Worm (Caenorhabditis elegans): ENCODE measurements around the gene hpl-1.

DNA sequence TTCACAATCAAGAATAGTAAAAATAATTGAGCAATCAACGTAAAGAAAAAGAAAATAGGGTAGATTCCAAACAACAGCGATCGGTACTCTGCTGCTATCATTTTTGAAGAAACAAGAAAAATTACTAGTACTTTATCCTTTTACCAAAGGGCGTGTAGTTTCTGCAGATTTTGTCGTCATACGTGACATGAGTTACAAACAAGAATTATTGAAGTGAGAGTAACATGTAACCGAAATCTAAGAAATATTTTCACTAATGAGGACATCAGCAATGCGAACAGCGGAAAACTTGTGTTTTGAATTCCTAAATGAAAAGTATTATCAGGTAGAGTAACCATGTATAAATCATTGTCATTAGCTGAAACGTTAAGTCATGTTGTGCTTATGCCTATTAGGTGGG, 49.5 kb downstream of the hpl-1 start, which contains the start of gene srd-36:
- TF ChIP-seq pha-4 (tag; optimal IDR thresholded peaks at IDR 0.05) (no peak), daf-12 (tag; optimal IDR thresholded peaks at IDR 0.05) (no peak), nhr-25 (tag; optimal IDR thresholded peaks at IDR 0.05) (no peak), nhr-23 (tag; optimal IDR thresholded peaks at IDR 0.05) (no peak), eor-1 (tag; optimal IDR thresholded peaks at IDR 0.05) (no peak), fos-1 (tag; optimal IDR thresholded peaks at IDR 0.05) (no peak), zag-1 (tag; optimal IDR thresholded peaks at IDR 0.05) (no peak), ceh-82 (tag; optimal IDR thresholded peaks at IDR 0.05) (no peak)
